Worm (Caenorhabditis elegans) whole organism, midembryonic: ENCODE results near the gene C44H9.4.

ENCODE experiments used
- ref-1 ChIP-seq: fragments of 200-800 bp; sonication (Bioruptor generic); conservative IDR thresholded peaks from 2 replicates; pipeline ENCODE4 v1.3.6; 2022; ENCODE audit warnings: missing genetic modification reagents, missing genetic modification characterization, missing compliant biosample characterization
- ztf-29 ChIP-seq: fragments of 200-800 bp; sonication (Bioruptor generic); IDR thresholded peaks from 2 replicates; pipeline ENCODE4 v1.3.6; 2022; ENCODE audit warnings: missing genetic modification reagents, missing genetic modification characterization, missing compliant biosample characterization

- TF ChIP-seq ztf-29 (GFP tag; lab: Robert Waterston, UW) (no peak), ref-1 (GFP tag; lab: Robert Waterston, UW) (no peak)
Measured at ce11 chrV:12818486-12818885, 17.0 kb upstream of the C44H9.4 start.
